Fruit fly (Drosophila melanogaster): Measurements from ENCODE around the gene RhoGEF64C.

The RhoGEF64C gene

dm6 chr3L:4700091-4700490 lies 7.5 kb downstream of the RhoGEF64C start (continued):
- TF ChIP-seq Hr3 (GFP tag; optimal IDR thresholded peaks at IDR 0.05) = no peak
- no peak for TF ChIP-seq pan (optimal IDR thresholded peaks at IDR 0.05)
- TF ChIP-seq pan (GFP tag; optimal IDR thresholded peaks at IDR 0.05 in 1 of 2, IDR thresholded peaks at IDR 0.05 in 1 of 2) = peak in 1 of 2 experiments; percentile 51
- peak; percentile 67 for TF ChIP-seq Ptx1 (GFP tag; IDR thresholded peaks at IDR 0.05)
- TF ChIP-seq ERR (GFP tag; optimal IDR thresholded peaks at IDR 0.05) = no peak
- no peak for TF ChIP-seq tx (GFP tag; optimal IDR thresholded peaks at IDR 0.05)
- TF ChIP-seq sens-2 (GFP tag; IDR thresholded peaks at IDR 0.05) = no peak
- TF ChIP-seq ftz-f1 (GFP tag; optimal IDR thresholded peaks at IDR 0.05) = no peak
- no peak for TF ChIP-seq Dll (GFP tag; IDR thresholded peaks at IDR 0.05; ENCODE audit: partially characterized antibody)
- no peak for TF ChIP-seq CG8290 (GFP tag; optimal IDR thresholded peaks at IDR 0.05)
- TF ChIP-seq CG8290 (tag; optimal IDR thresholded peaks at IDR 0.05) = no peak
- no peak for TF ChIP-seq CG13424 (tag; optimal IDR thresholded peaks at IDR 0.05)
- no peak for TF ChIP-seq dimm (GFP tag; IDR thresholded peaks at IDR 0.05)
- no peak for TF ChIP-seq Spps (tag; optimal IDR thresholded peaks at IDR 0.05)
- TF ChIP-seq CG16813 (GFP tag; IDR thresholded peaks at IDR 0.05; ENCODE audit: partially characterized antibody) = no peak
- no peak for TF ChIP-seq Six4 (GFP tag; optimal IDR thresholded peaks at IDR 0.05)
- no peak for TF ChIP-seq Adf1 (GFP tag; IDR thresholded peaks at IDR 0.05)
- no peak for TF ChIP-seq CG4360 (GFP tag; IDR thresholded peaks at IDR 0.05)
- no peak for TF ChIP-seq CG18764 (GFP tag; optimal IDR thresholded peaks at IDR 0.05)
- TF ChIP-seq fd64A (GFP tag; optimal IDR thresholded peaks at IDR 0.05) = no peak
- TF ChIP-seq dan (GFP tag; IDR thresholded peaks at IDR 0.05) = no peak
- TF ChIP-seq dysf (GFP tag; IDR thresholded peaks at IDR 0.05) = peak; percentile 44; the same call in 1 of the 3 replicates
- TF ChIP-seq chif (GFP tag; optimal IDR thresholded peaks at IDR 0.05) = no peak
- no peak for TF ChIP-seq prd (optimal IDR thresholded peaks at IDR 0.05)
- peak; percentile 49 for TF ChIP-seq prd (GFP tag; IDR thresholded peaks at IDR 0.05)
- no peak for TF ChIP-seq Hand (GFP tag; optimal IDR thresholded peaks at IDR 0.05)
- no peak for TF ChIP-seq Aef1 (GFP tag; IDR thresholded peaks at IDR 0.05)
- TF ChIP-seq zfh1 (GFP tag; IDR thresholded peaks at IDR 0.05) = 0 out of 3 replicates have a peak, but pooled peaks have one; percentile 11
- no peak for TF ChIP-seq Doc3 (GFP tag; IDR thresholded peaks at IDR 0.05; ENCODE audit: partially characterized antibody)
- TF ChIP-seq CG12071 (GFP tag; optimal IDR thresholded peaks at IDR 0.05) = no peak
- no peak for TF ChIP-seq CG8478 (optimal IDR thresholded peaks at IDR 0.05)
- TF ChIP-seq CG12219 (GFP tag; optimal IDR thresholded peaks at IDR 0.05) = no peak
- no peak for TF ChIP-seq maf-S (GFP tag; optimal IDR thresholded peaks at IDR 0.05)
- no peak for TF ChIP-seq Taf1 (GFP tag; IDR thresholded peaks at IDR 0.05)
- TF ChIP-seq run (tag; optimal IDR thresholded peaks at IDR 0.05) = no peak
- TF ChIP-seq Mad (GFP tag; optimal IDR thresholded peaks at IDR 0.05) = no peak
- TF ChIP-seq CG9797 (GFP tag; optimal IDR thresholded peaks at IDR 0.05) = no peak
- TF ChIP-seq twi (tag; optimal IDR thresholded peaks at IDR 0.05) = no peak
- TF ChIP-seq wek (GFP tag; optimal IDR thresholded peaks at IDR 0.05) = no peak
- TF ChIP-seq CG2116 (GFP tag; optimal IDR thresholded peaks at IDR 0.05) = no peak
- TF ChIP-seq CG1832 (GFP tag; optimal IDR thresholded peaks at IDR 0.05) = no peak
- TF ChIP-seq Gsc (GFP tag; IDR thresholded peaks at IDR 0.05) = no peak
- TF ChIP-seq lmd (GFP tag; IDR thresholded peaks at IDR 0.05) = peak; percentile 33
- TF ChIP-seq E2f1 (GFP tag; IDR thresholded peaks at IDR 0.05) = 0 out of 2 replicates have a peak, but pooled peaks have one; percentile 29
- no peak for TF ChIP-seq aop (GFP tag; IDR thresholded peaks at IDR 0.05)
- no peak for TF ChIP-seq croc (GFP tag; conservative IDR thresholded peaks at IDR 0.05)
- TF ChIP-seq sr (GFP tag; IDR thresholded peaks at IDR 0.05) = peak; percentile 45; the same call in 2 of the 3 replicates
- no peak for TF ChIP-seq CG4617 (GFP tag; optimal IDR thresholded peaks at IDR 0.05; ENCODE audit: borderline replicate concordance)
- TF ChIP-seq trh (GFP tag; optimal IDR thresholded peaks at IDR 0.05) = no peak
- 0 out of 3 replicates have a peak, but pooled peaks have one; percentile 10 for TF ChIP-seq B-H1 (GFP tag; IDR thresholded peaks at IDR 0.05)
- TF ChIP-seq CG9437 (GFP tag; optimal IDR thresholded peaks at IDR 0.05) = no peak
- no peak for TF ChIP-seq CG15601 (tag; optimal IDR thresholded peaks at IDR 0.05)
- TF ChIP-seq lab (GFP tag; optimal IDR thresholded peaks at IDR 0.05) = peak; percentile 12
